Worm (Caenorhabditis elegans) whole organism, midembryonic: ENCODE results near the gene C03B1.4.

Source experiments
- T22C8.4 ChIP-seq: fragments of 200-800 bp; sonication (Bioruptor generic); IDR thresholded peaks from 2 replicates; pipeline ENCODE4 v1.3.6; 2022; ENCODE audit warnings: missing genetic modification characterization, missing compliant biosample characterization
- cog-1 ChIP-seq: sonication (generic microtip); optimal IDR thresholded peaks from 2 replicates; lab custom pipeline; 2016; ENCODE audit warnings: missing genetic modification characterization, missing compliant biosample characterization
- flt-1 ChIP-seq: fragments of 200-800 bp; sonication (Bioruptor generic); IDR thresholded peaks from 2 replicates; pipeline ENCODE4 v1.3.6; 2022; ENCODE audit warnings: missing genetic modification characterization, missing compliant biosample characterization
- klf-2 ChIP-seq: fragments of 200-800 bp; sonication (Bioruptor generic); conservative IDR thresholded peaks from 2 replicates; pipeline ENCODE4 v1.3.6; 2022; ENCODE audit warnings: missing genetic modification reagents, missing genetic modification characterization, missing compliant biosample characterization
- med-1 ChIP-seq: sonication (generic microtip); optimal IDR thresholded peaks from 2 replicates; lab custom pipeline; 2017; ENCODE audit warnings: missing genetic modification characterization, mild to moderate bottlenecking, missing compliant biosample characterization, antibody characterized with exemption, missing genetic modification reagents; ENCODE audit not compliant: insufficient read depth
- ref-1 ChIP-seq: fragments of 200-800 bp; sonication (Bioruptor generic); conservative IDR thresholded peaks from 2 replicates; pipeline ENCODE4 v1.3.6; 2022; ENCODE audit warnings: missing genetic modification reagents, missing genetic modification characterization, missing compliant biosample characterization
- tab-1 ChIP-seq: fragments of 200-800 bp; sonication (Bioruptor generic); IDR thresholded peaks from 2 replicates; pipeline ENCODE4 v1.3.6; 2022; ENCODE audit warnings: missing genetic modification characterization, missing compliant biosample characterization
- ztf-23 ChIP-seq: fragments of 200-800 bp; sonication (Bioruptor generic); IDR thresholded peaks from 2 replicates; pipeline ENCODE4 v1.3.6; 2022; ENCODE audit warnings: missing genetic modification reagents, missing genetic modification characterization, missing compliant biosample characterization
- ztf-29 ChIP-seq: fragments of 200-800 bp; sonication (Bioruptor generic); IDR thresholded peaks from 2 replicates; pipeline ENCODE4 v1.3.6; 2022; ENCODE audit warnings: missing genetic modification reagents, missing genetic modification characterization, missing compliant biosample characterization

ce11 chrX:6360658-6361057 is 3.6 kb upstream of the C03B1.4 start, which contains the start of gene C03B1.14:
- TF ChIP-seq flt-1 (GFP tag; lab: Robert Waterston, UW) (no peak), cog-1 (no peak), ztf-23 (GFP tag; lab: Robert Waterston, UW) (no peak), T22C8.4 (GFP tag; lab: Robert Waterston, UW) (no peak), ref-1 (GFP tag; lab: Robert Waterston, UW) (no peak), klf-2 (GFP tag; lab: Robert Waterston, UW) (no peak), tab-1 (GFP tag; lab: Robert Waterston, UW) (no peak), med-1 (GFP tag; lab: Kevin White, UChicago) (no peak), ztf-29 (GFP tag; lab: Robert Waterston, UW) (no peak)
